Worm (Caenorhabditis elegans) whole organism, L1 larva: ENCODE measurements around the gene F02H6.6.
A peak's percentile ranks its signal among the peaks of the same experiment; 100 is the strongest.

Experiments
- C04F5.9 ChIP-seq: sonication (generic microtip); optimal IDR thresholded peaks from 2 replicates; lab custom pipeline; 2016; ENCODE audit warnings: missing genetic modification characterization, missing compliant biosample characterization
- F16B12.6 ChIP-seq: fragments of 150-350 bp; optimal IDR thresholded peaks from 2 replicates; lab custom pipeline; 2014; ENCODE audit warnings: missing biosample characterization, missing genetic modification characterization
- alr-1 ChIP-seq: fragments of 200-800 bp; sonication (Bioruptor generic); optimal IDR thresholded peaks from 2 replicates; lab custom pipeline; 2018; ENCODE audit warnings: borderline replicate concordance, mild to moderate bottlenecking, missing genetic modification characterization, missing compliant biosample characterization
- blmp-1 ChIP-seq: fragments of 150-350 bp; optimal IDR thresholded peaks from 2 replicates; lab custom pipeline; 2014; ENCODE audit warnings: missing biosample characterization, missing genetic modification characterization
- ceh-63 ChIP-seq: fragments of 200-800 bp; sonication (Bioruptor generic); optimal IDR thresholded peaks from 2 replicates; lab custom pipeline; 2018; ENCODE audit warnings: mild to moderate bottlenecking, missing genetic modification characterization, missing compliant biosample characterization
- ces-1 ChIP-seq: fragments of 150-350 bp; optimal IDR thresholded peaks from 2 replicates; lab custom pipeline; 2014; ENCODE audit warnings: missing biosample characterization, missing genetic modification reagents, missing genetic modification characterization
- dpl-1 ChIP-seq, 3 experiments: fragments of 150-350 bp in 2 of 3; sonication (generic microtip) in 1 of 3; optimal IDR thresholded peaks; 2 replicates each; lab custom pipeline; 2014 to 2017; ENCODE audit warnings: missing biosample characterization in 3 of 3, missing genetic modification characterization in 3 of 3, missing genetic modification reagents in 3 of 3
- dsc-1 ChIP-seq: sonication (generic microtip); optimal IDR thresholded peaks from 2 replicates; lab custom pipeline; 2016; ENCODE audit warnings: mild to moderate bottlenecking, missing genetic modification characterization, missing compliant biosample characterization
- efl-1 ChIP-seq, 4 experiments: fragments of 150-350 bp; optimal IDR thresholded peaks in 3 of 4; peaks in 1 of 4; 1 replicate in 1 of 4; 2 replicates in 3 of 4; lab custom pipeline; 2014; ENCODE audit warnings: missing biosample characterization in 2 of 4, missing genetic modification characterization in 2 of 4, missing genetic modification reagents in 2 of 4
- efl-3 ChIP-seq: fragments of 200-800 bp; sonication (Bioruptor generic); optimal IDR thresholded peaks from 2 replicates; lab custom pipeline; 2018; ENCODE audit warnings: mild to moderate bottlenecking, missing genetic modification characterization, missing compliant biosample characterization
- egl-27 ChIP-seq, 2 experiments: fragments of 150-350 bp in 1 of 2; sonication (generic microtip); optimal IDR thresholded peaks; 3 replicates each; lab custom pipeline; 2017 to 2018; ENCODE audit warnings: missing biosample characterization in 2 of 2, missing genetic modification characterization in 2 of 2, missing genetic modification reagents in 2 of 2
- fkh-4 ChIP-seq: sonication (generic microtip); optimal IDR thresholded peaks from 2 replicates; lab custom pipeline; 2016; ENCODE audit warnings: missing compliant biosample characterization, missing genetic modification characterization, borderline replicate concordance
- fos-1 ChIP-seq: fragments of 150-350 bp; optimal IDR thresholded peaks from 2 replicates; lab custom pipeline; 2014; ENCODE audit warnings: missing biosample characterization, missing genetic modification characterization
- hlh-4 ChIP-seq: sonication (generic microtip); optimal IDR thresholded peaks from 2 replicates; lab custom pipeline; 2016; ENCODE audit warnings: mild to moderate bottlenecking, missing genetic modification characterization, missing compliant biosample characterization
- lin-15B ChIP-seq: fragments of 150-350 bp; sonication (generic microtip); optimal IDR thresholded peaks from 3 replicates; lab custom pipeline; 2014; ENCODE audit warnings: missing biosample characterization, missing genetic modification characterization
- lin-39 ChIP-seq: fragments of 150-350 bp; optimal IDR thresholded peaks from 2 replicates; lab custom pipeline; 2014; ENCODE audit warnings: missing biosample characterization, missing genetic modification reagents, missing genetic modification characterization
- mef-2 ChIP-seq: fragments of 150-350 bp; optimal IDR thresholded peaks from 2 replicates; lab custom pipeline; 2014; ENCODE audit warnings: missing biosample characterization, missing genetic modification characterization
- nhr-12 ChIP-seq: sonication (generic microtip); optimal IDR thresholded peaks from 2 replicates; lab custom pipeline; 2017; ENCODE audit warnings: missing biosample characterization, missing genetic modification characterization
- nhr-19 ChIP-seq: fragments of 200-800 bp; sonication (Bioruptor generic); conservative IDR thresholded peaks from 2 replicates; pipeline ENCODE4 v1.3.6; 2022; ENCODE audit warnings: missing genetic modification characterization, missing compliant biosample characterization
- nhr-71 ChIP-seq: sonication (generic microtip); optimal IDR thresholded peaks from 2 replicates; lab custom pipeline; 2016; ENCODE audit warnings: mild to moderate bottlenecking, missing genetic modification characterization, moderate library complexity, missing compliant biosample characterization
- nhr-76 ChIP-seq: sonication (generic microtip); optimal IDR thresholded peaks from 2 replicates; lab custom pipeline; 2017; ENCODE audit warnings: missing biosample characterization, missing genetic modification characterization
- nhr-77 ChIP-seq: fragments of 150-350 bp; optimal IDR thresholded peaks from 2 replicates; lab custom pipeline; 2014; ENCODE audit warnings: missing biosample characterization, missing genetic modification characterization
- nhr-85 ChIP-seq: sonication (generic microtip); peaks from one replicate; lab custom pipeline; 2016; ENCODE audit warnings: missing genetic modification characterization, inconsistent platforms, missing compliant biosample characterization
- nhr-90 ChIP-seq: sonication (generic microtip); optimal IDR thresholded peaks from 2 replicates; lab custom pipeline; 2016; ENCODE audit warnings: mild to moderate bottlenecking, missing genetic modification characterization, missing compliant biosample characterization; ENCODE audit not compliant: poor library complexity
- sup-37 ChIP-seq: fragments of 200-800 bp; sonication (Bioruptor generic); optimal IDR thresholded peaks from 2 replicates; lab custom pipeline; 2018; ENCODE audit warnings: mild to moderate bottlenecking, missing genetic modification characterization, missing compliant biosample characterization
- swsn-7 ChIP-seq: sonication (generic microtip); optimal IDR thresholded peaks from 2 replicates; lab custom pipeline; 2016; ENCODE audit warnings: missing genetic modification characterization, missing compliant biosample characterization
- tbx-2 ChIP-seq: sonication (generic microtip); optimal IDR thresholded peaks from 2 replicates; lab custom pipeline; 2016; ENCODE audit warnings: missing genetic modification characterization, missing compliant biosample characterization
- tlp-1 ChIP-seq: fragments of 150-350 bp; optimal IDR thresholded peaks from 2 replicates; lab custom pipeline; 2014; ENCODE audit warnings: missing biosample characterization, missing genetic modification characterization
- unc-130 ChIP-seq: fragments of 150-350 bp; optimal IDR thresholded peaks from 2 replicates; lab custom pipeline; 2017; ENCODE audit warnings: missing biosample characterization, missing genetic modification characterization, inconsistent platforms
- unc-30 ChIP-seq: sonication (generic microtip); optimal IDR thresholded peaks from 2 replicates; lab custom pipeline; 2017; ENCODE audit warnings: missing biosample characterization, missing genetic modification characterization
- zag-1 ChIP-seq: fragments of 150-350 bp; optimal IDR thresholded peaks from 2 replicates; lab custom pipeline; 2014; ENCODE audit warnings: missing biosample characterization, missing genetic modification characterization
- zip-4 ChIP-seq: fragments of 200-800 bp; sonication (Bioruptor generic); optimal IDR thresholded peaks from 2 replicates; lab custom pipeline; 2018; ENCODE audit warnings: mild to moderate bottlenecking, missing genetic modification characterization, moderate library complexity, missing compliant biosample characterization
- ztf-11 ChIP-seq, 2 experiments: sonication (generic microtip); optimal IDR thresholded peaks; 2 replicates each; lab custom pipeline; 2016 to 2017; ENCODE audit warnings: missing genetic modification characterization in 2 of 2, missing biosample characterization in 1 of 2, missing compliant biosample characterization in 1 of 2

F02H6.6 gene

ce11 chrIV:14257528-14257927 is 26.8 kb upstream of the F02H6.6 start:
- TF ChIP-seq fos-1 (tag; lab: Kevin White, UChicago), result no peak
- TF ChIP-seq lin-15B (tag; lab: Kevin White, UChicago), result no peak
- no peak for TF ChIP-seq unc-30 (tag; lab: Kevin White, UChicago)
- no peak for TF ChIP-seq F16B12.6 (tag; lab: Kevin White, UChicago)
- no peak for TF ChIP-seq nhr-85 (tag; lab: Kevin White, UChicago)
- no peak for TF ChIP-seq lin-39
- TF ChIP-seq nhr-77 (tag; lab: Kevin White, UChicago), result no peak
- TF ChIP-seq ces-1, result no peak
- TF ChIP-seq tbx-2 (tag; lab: Kevin White, UChicago), result no peak
- TF ChIP-seq swsn-7, result no peak
- no peak for TF ChIP-seq efl-3
- no peak for TF ChIP-seq dsc-1
- TF ChIP-seq nhr-12 (tag; lab: Kevin White, UChicago), result no peak
- no peak for TF ChIP-seq zip-4
- TF ChIP-seq, all 84 proteins: peak for 0

DNA sequence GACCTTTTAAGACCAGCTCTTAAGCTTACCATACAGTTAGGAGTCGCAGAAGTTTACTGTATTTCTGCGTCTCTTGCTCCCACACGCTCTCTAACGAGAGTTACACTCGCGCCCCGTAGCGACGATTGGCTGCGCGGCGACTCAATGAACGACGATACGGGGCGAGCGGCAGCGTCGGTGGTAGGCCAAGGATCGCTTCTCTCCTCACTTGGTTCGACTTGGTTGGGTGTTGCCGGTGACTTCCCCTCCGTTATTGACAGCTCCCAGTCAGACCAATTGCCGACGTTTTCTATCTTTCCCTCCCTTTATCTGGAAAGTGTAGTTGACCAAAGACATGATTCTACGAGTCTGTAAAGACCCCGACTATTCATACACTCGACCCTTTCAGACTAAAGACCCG is 24.9 kb upstream of the F02H6.6 start:
- TF ChIP-seq ceh-63, result no peak
- TF ChIP-seq fkh-4 (tag; lab: Kevin White, UChicago), result no peak
- no peak for TF ChIP-seq nhr-71 (tag; lab: Kevin White, UChicago)

DNA sequence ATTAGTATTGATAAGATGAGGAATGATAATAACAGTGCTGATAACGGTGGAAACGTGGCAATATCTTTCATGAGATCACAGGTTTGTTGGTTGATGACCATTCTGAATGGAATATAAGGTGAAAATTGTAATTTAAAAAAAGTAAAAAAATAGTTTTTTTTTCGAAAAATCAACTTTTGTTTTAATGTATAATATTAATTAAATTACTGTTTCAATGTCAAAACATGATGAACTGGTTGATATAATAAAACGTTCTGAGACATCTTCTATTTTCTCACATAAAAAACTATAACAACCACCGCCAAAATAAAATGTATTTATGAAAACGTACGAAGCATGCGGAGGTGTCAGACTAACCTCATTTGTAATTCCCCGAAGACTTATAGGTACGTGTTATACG is 19.4 kb upstream of the F02H6.6 start, which contains the start of gene srab-24:
srab-24 (minus strand) TSS at position 101 of the 400 bp plus-strand sequence.
- TF ChIP-seq blmp-1 (tag; lab: Kevin White, UChicago) (no peak), efl-1 (optimal IDR thresholded peaks at IDR 0.05; lab: Kevin White, UChicago) (no peak), efl-1 (GFP tag; optimal IDR thresholded peaks at IDR 0.05 in 1 of 2; lab: Kevin White, UChicago) (peak in 1 of 2 experiments; percentile 3)
- TF ChIP-seq, all 84 proteins: peak for 1

ce11 chrIV:14249447-14249846 is 18.7 kb upstream of the F02H6.6 start:
- TF ChIP-seq zag-1 (tag; lab: Kevin White, UChicago), result no peak
- TF ChIP-seq unc-130 (tag; lab: Kevin White, UChicago), result no peak
- no peak for TF ChIP-seq nhr-19 (GFP tag; lab: Robert Waterston, UW)
- no peak for TF ChIP-seq dpl-1 (GFP tag; optimal IDR thresholded peaks at IDR 0.05; lab: Kevin White, UChicago)
- TF ChIP-seq hlh-4 (tag; lab: Kevin White, UChicago), result no peak
- no peak for TF ChIP-seq ztf-11 (tag; optimal IDR thresholded peaks at IDR 0.05; lab: Kevin White, UChicago)
- TF ChIP-seq C04F5.9 (tag; lab: Kevin White, UChicago), result no peak
- TF ChIP-seq nhr-90 (tag; lab: Kevin White, UChicago), result no peak
- no peak for TF ChIP-seq sup-37
- no peak for TF ChIP-seq tlp-1 (tag; lab: Kevin White, UChicago)
- no peak for TF ChIP-seq egl-27 (tag; optimal IDR thresholded peaks at IDR 0.05; lab: Kevin White, UChicago)
- TF ChIP-seq tbx-2 (tag; lab: Kevin White, UChicago), result no peak
- TF ChIP-seq mef-2 (tag; lab: Kevin White, UChicago), result no peak

DNA sequence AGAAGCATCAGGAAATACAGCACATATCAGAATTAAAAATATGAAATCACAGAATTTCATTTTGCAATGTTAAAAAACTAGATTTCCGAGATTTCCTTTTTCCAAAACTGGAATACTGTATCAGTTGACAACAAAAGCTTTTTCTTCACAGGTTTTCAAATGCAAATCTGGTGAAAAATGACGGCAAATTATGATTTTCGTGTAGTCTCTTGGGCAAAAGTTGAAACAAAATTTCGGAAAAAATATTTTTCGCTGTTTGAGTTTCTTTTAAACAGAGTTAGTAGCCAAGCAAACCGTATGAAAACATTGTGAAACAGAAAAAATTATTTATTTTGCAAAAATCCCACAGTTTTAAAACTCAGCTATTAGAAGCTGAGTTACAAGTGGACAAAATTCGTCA is 13.7 kb upstream of the F02H6.6 start, which contains the start of gene Y64G10A.2:
Y64G10A.2 (minus strand) TSS at position 101 of the 400 bp plus-strand sequence.
- TF ChIP-seq nhr-76 (tag; lab: Kevin White, UChicago) (no peak), alr-1 (tag; lab: Kevin White, UChicago) (no peak), tlp-1 (tag; lab: Kevin White, UChicago) (no peak), efl-1 (optimal IDR thresholded peaks at IDR 0.05; lab: Kevin White, UChicago) (no peak), efl-1 (GFP tag; optimal IDR thresholded peaks at IDR 0.05 in 1 of 2; lab: Kevin White, UChicago) (peak in 1 of 2 experiments; percentile 43)
